Fruit fly (Drosophila melanogaster): ENCODE measurements around the gene Upf2.

The Upf2 gene

DNA sequence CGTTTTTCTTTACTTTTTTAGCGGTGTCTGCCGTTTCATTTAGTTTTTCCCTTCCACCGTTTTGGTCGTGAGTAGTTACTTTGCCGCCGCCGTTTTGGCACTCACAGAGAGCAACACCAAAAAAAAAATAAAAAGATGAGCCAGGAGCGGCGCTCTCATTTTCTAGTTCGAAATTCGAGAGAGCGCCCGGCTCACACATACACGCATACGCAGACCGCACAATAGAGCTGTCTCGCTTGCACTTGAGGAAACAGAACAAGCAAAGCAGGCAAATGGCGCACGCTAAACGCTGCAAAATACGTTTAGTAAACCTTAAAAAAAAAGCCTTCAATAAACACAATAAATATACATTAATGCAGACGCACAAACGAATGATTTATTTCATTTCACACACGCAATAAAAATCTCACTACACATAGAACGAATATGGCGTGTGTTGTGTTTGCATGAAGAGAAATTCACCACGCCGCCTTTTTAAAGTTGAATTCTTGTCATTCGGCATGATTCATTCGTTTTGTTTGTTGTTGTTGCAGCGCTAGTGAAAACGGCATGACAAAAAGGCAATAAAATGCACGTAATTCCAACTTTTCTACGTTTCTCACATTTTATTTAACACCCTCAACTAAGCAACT is 18.6 kb downstream of the Upf2 start:
- TF ChIP-seq gl (tag; optimal IDR thresholded peaks at IDR 0.05) (peak; percentile 36), CG15710 (tag; optimal IDR thresholded peaks at IDR 0.05) (peak; percentile 19), CG10348 (GFP tag; IDR thresholded peaks at IDR 0.05) (no peak), Ets98B (GFP tag; IDR thresholded peaks at IDR 0.05) (peak; percentile 46; the same call in 1 of the 2 replicates), CG8159 (tag; optimal IDR thresholded peaks at IDR 0.05) (no peak), CG34367 (tag; optimal IDR thresholded peaks at IDR 0.05) (no peak), EcR (GFP tag; optimal IDR thresholded peaks at IDR 0.05) (no peak), D1 (tag; optimal IDR thresholded peaks at IDR 0.05) (no peak), Pif1A (GFP tag; optimal IDR thresholded peaks at IDR 0.05) (no peak), CG12605 (GFP tag; IDR thresholded peaks at IDR 0.05) (peak; percentile 31; the same call in 1 of the 2 replicates), rn (GFP tag; IDR thresholded peaks at IDR 0.05) (no peak), fd96Ca (GFP tag; IDR thresholded peaks at IDR 0.05) (peak; percentile 54; the same call in 1 of the 3 replicates), CG32121 (GFP tag; IDR thresholded peaks at IDR 0.05) (peak; percentile 37; the same call in 1 of the 2 replicates), CG9948 (tag; optimal IDR thresholded peaks at IDR 0.05) (no peak), CG4496 (GFP tag; IDR thresholded peaks at IDR 0.05) (peak; percentile 76), CG8301 (tag; optimal IDR thresholded peaks at IDR 0.05) (no peak), CG14655 (GFP tag; optimal IDR thresholded peaks at IDR 0.05) (no peak), CG13204 (GFP tag; optimal IDR thresholded peaks at IDR 0.05) (peak; percentile 18), Pif1B (GFP tag; optimal IDR thresholded peaks at IDR 0.05) (peak; percentile 51), CG17806 (tag; optimal IDR thresholded peaks at IDR 0.05) (no peak), Snoo (tag; optimal IDR thresholded peaks at IDR 0.05) (peak; percentile 0)

DNA sequence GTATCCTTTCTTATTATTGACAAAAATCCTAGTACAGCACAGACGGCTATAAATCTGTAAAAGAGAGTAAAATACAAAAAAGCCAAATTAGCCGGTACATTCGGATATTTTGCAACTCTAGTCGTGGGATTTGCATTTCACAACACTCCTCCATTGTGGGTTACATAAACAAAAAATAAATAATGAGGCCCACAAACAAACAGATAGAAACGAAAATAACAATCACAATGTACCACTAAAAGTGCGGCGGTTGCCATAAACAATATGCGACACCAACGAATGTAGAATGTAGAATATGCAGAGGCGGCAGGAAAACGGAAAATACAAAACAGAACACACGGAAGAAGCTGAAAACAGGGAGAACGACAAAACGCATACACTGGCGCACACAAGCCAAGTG is 19.2 kb downstream of the Upf2 start:
- no peak for TF ChIP-seq D1 (tag; optimal IDR thresholded peaks at IDR 0.05)
- no peak for TF ChIP-seq Ets98B (GFP tag; IDR thresholded peaks at IDR 0.05)
- no peak for TF ChIP-seq CG14655 (GFP tag; optimal IDR thresholded peaks at IDR 0.05)
- TF ChIP-seq CG12605 (GFP tag; IDR thresholded peaks at IDR 0.05): no peak
- TF ChIP-seq gl (tag; optimal IDR thresholded peaks at IDR 0.05): no peak
- no peak for TF ChIP-seq CG13204 (GFP tag; optimal IDR thresholded peaks at IDR 0.05)

DNA sequence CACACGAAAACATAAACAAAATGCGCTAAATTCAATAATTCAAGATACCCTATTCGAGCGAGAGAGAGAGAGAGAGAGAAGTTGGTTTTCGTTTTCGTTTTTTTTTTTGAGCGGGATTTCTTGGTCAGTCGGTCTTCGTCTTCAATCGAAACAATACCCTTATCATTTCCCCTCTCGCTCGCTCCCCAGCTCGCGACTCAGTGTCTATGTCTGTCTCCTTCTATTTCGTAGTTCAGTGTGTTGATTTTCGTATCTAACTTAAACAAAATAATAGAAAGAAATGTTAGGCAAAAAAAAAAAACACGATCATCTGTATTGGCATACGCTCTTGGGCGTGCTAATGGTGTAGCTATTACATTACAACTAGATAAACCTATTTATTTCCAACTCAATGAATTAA is 26.0 kb downstream of the Upf2 start:
- no peak for TF ChIP-seq Snoo (tag; optimal IDR thresholded peaks at IDR 0.05)
- TF ChIP-seq EcR (GFP tag; optimal IDR thresholded peaks at IDR 0.05): no peak
- no peak for TF ChIP-seq Pif1A (GFP tag; optimal IDR thresholded peaks at IDR 0.05)
- TF ChIP-seq CG17806 (tag; optimal IDR thresholded peaks at IDR 0.05): no peak
- TF ChIP-seq CG13204 (GFP tag; optimal IDR thresholded peaks at IDR 0.05): no peak
- TF ChIP-seq CG34367 (tag; optimal IDR thresholded peaks at IDR 0.05): no peak
- no peak for TF ChIP-seq fd96Ca (GFP tag; IDR thresholded peaks at IDR 0.05)
- TF ChIP-seq D1 (tag; optimal IDR thresholded peaks at IDR 0.05): no peak
- TF ChIP-seq gl (tag; optimal IDR thresholded peaks at IDR 0.05): no peak
- no peak for TF ChIP-seq CG8159 (tag; optimal IDR thresholded peaks at IDR 0.05)
- TF ChIP-seq CG9948 (tag; optimal IDR thresholded peaks at IDR 0.05): no peak
- no peak for TF ChIP-seq CG12605 (GFP tag; IDR thresholded peaks at IDR 0.05)
- TF ChIP-seq CG10348 (GFP tag; IDR thresholded peaks at IDR 0.05): no peak
- no peak for TF ChIP-seq CG8301 (tag; optimal IDR thresholded peaks at IDR 0.05)
- TF ChIP-seq CG14655 (GFP tag; optimal IDR thresholded peaks at IDR 0.05): no peak
- no peak for TF ChIP-seq rn (GFP tag; IDR thresholded peaks at IDR 0.05)
- TF ChIP-seq CG4496 (GFP tag; IDR thresholded peaks at IDR 0.05): no peak

DNA sequence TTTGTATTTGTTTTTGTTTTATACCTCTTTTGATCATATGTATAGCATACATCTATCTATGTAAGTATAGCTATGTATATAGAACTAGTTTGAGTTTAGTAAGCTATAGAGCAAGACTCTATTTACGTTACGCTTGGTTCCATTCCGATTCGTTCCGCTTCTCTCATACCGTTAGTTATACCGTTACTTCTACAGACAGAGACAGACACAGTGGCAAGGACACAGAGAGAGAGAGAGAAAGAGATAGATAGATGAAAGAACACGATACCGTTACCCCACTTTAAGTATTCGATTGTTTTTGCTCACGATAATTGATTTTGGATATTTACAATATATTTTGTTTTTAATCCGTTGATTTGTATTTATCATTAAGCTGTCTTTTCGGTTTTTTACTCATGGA is 28.7 kb downstream of the Upf2 start:
- TF ChIP-seq CG8159 (tag; optimal IDR thresholded peaks at IDR 0.05): no peak
- TF ChIP-seq D1 (tag; optimal IDR thresholded peaks at IDR 0.05): no peak
- no peak for TF ChIP-seq CG12605 (GFP tag; IDR thresholded peaks at IDR 0.05)
- no peak for TF ChIP-seq CG8301 (tag; optimal IDR thresholded peaks at IDR 0.05)
- no peak for TF ChIP-seq gl (tag; optimal IDR thresholded peaks at IDR 0.05)
- TF ChIP-seq CG10348 (GFP tag; IDR thresholded peaks at IDR 0.05): no peak
- no peak for TF ChIP-seq CG14655 (GFP tag; optimal IDR thresholded peaks at IDR 0.05)
- no peak for TF ChIP-seq CG32121 (GFP tag; IDR thresholded peaks at IDR 0.05)
- no peak for TF ChIP-seq CG9948 (tag; optimal IDR thresholded peaks at IDR 0.05)
- TF ChIP-seq Pif1A (GFP tag; optimal IDR thresholded peaks at IDR 0.05): no peak

DNA sequence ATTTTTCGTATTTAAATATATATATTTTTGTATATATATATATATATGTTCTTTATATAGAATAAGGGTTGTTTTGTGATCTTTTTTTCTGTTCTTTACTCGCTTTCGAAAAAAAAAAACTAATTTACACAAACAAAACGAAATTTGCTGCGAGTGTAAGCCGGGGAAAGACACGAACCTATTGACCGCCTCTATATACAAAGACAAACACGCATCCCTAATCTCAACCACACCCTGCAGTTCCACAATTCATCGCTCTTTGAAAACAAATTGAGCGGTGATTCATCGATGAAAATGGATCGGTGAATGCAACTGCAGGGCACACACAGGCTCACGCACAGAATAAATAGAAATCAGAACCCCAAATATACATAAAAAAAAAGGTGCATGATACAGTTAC is 36.3 kb downstream of the Upf2 start:
- TF ChIP-seq D1 (tag; optimal IDR thresholded peaks at IDR 0.05) (no peak), CG9948 (tag; optimal IDR thresholded peaks at IDR 0.05) (no peak), CG13204 (GFP tag; optimal IDR thresholded peaks at IDR 0.05) (no peak), CG8301 (tag; optimal IDR thresholded peaks at IDR 0.05) (no peak), Pif1B (GFP tag; optimal IDR thresholded peaks at IDR 0.05) (no peak), CG8159 (tag; optimal IDR thresholded peaks at IDR 0.05) (no peak), Snoo (tag; optimal IDR thresholded peaks at IDR 0.05) (no peak), CG4496 (GFP tag; IDR thresholded peaks at IDR 0.05) (no peak)

DNA sequence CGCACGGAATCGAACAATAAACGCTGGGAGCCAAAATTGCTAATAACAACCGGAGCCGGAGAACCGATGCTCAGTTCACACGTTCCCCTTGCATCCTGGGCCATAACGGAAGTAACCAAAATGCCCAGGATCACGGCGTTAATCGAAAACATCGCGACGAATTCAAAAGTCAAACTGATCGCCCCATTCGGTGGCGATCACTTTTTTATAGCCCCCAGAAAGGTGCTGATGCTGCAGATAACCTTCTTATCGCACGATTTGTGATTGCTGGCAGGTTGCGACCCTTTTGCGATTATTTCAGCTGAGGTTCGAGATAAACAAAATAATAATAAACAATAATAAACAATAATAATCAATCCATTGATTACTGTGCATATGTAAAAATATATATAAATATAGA is 37.9 kb downstream of the Upf2 start, which contains the start of gene CG2233:
TSS of gene CG2233 (minus strand) at position 184 of the 400 bp plus-strand sequence.
- TF ChIP-seq CG4496 (GFP tag; IDR thresholded peaks at IDR 0.05) (0 out of 3 replicates have a peak, but pooled peaks have one; percentile 24), CG8301 (tag; optimal IDR thresholded peaks at IDR 0.05) (no peak)

DNA sequence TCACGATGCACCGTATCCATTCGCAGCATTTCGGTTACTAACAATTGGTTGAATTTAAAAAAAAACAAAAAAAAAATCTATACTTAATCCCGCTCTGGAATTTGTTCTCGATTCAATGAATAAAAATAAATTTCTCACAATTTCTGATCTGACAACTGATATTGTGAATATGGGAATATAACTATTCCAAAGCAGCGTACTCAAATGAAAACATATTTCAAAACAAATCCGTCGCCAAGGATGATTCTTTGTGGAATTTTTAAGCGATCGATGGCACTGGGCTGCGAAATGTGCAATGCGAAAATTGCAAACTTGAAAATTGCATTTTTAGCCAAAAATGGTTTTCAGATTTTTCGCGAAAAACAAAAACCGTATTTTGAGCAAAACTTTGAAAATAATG is 54.0 kb downstream of the Upf2 start, which contains the start of gene CG15333:
TSS of gene CG15333 (minus strand) at position 101 of the 400 bp plus-strand sequence.
- TF ChIP-seq Ets98B (GFP tag; IDR thresholded peaks at IDR 0.05): no peak
- TF ChIP-seq rn (GFP tag; IDR thresholded peaks at IDR 0.05): no peak
- TF ChIP-seq CG14655 (GFP tag; optimal IDR thresholded peaks at IDR 0.05): no peak
- no peak for TF ChIP-seq D1 (tag; optimal IDR thresholded peaks at IDR 0.05)
- TF ChIP-seq CG17806 (tag; optimal IDR thresholded peaks at IDR 0.05): no peak
- TF ChIP-seq CG9948 (tag; optimal IDR thresholded peaks at IDR 0.05): no peak
- TF ChIP-seq CG4496 (GFP tag; IDR thresholded peaks at IDR 0.05): no peak
- no peak for TF ChIP-seq CG34367 (tag; optimal IDR thresholded peaks at IDR 0.05)
- no peak for TF ChIP-seq Pif1A (GFP tag; optimal IDR thresholded peaks at IDR 0.05)
- no peak for TF ChIP-seq CG13204 (GFP tag; optimal IDR thresholded peaks at IDR 0.05)
- TF ChIP-seq CG12605 (GFP tag; IDR thresholded peaks at IDR 0.05): no peak
- TF ChIP-seq CG32121 (GFP tag; IDR thresholded peaks at IDR 0.05): no peak

Measured in whole organism, pupa.